Worm (Caenorhabditis elegans): ENCODE results near the gene F09E10.7.

Gene F09E10.7

ce11 chrX:1478569-1478968 lies 23.1 kb downstream of the F09E10.7 start:
- TF ChIP-seq unc-42 (tag; optimal IDR thresholded peaks at IDR 0.05) (peak; percentile 18), nhr-232 (tag; optimal IDR thresholded peaks at IDR 0.05) (no peak), C38D4.7 (GFP tag; optimal IDR thresholded peaks at IDR 0.05) (no peak), ceh-48 (tag; optimal IDR thresholded peaks at IDR 0.05) (no peak)

ce11 chrX:1477932-1478331 lies 23.7 kb downstream of the F09E10.7 start:
- peak; percentile 98 for TF ChIP-seq elt-2 (tag; optimal IDR thresholded peaks at IDR 0.05)
- TF ChIP-seq ceh-22 (tag; optimal IDR thresholded peaks at IDR 0.05), result no peak
- no peak for TF ChIP-seq ets-4 (tag; optimal IDR thresholded peaks at IDR 0.05)
- no peak for TF ChIP-seq ztf-16 (tag; optimal IDR thresholded peaks at IDR 0.05)
- no peak for TF ChIP-seq nfya-1 (tag; optimal IDR thresholded peaks at IDR 0.05)

ce11 chrX:1476005-1476404 lies 25.6 kb downstream of the F09E10.7 start:
- TF ChIP-seq ceh-14 (tag; optimal IDR thresholded peaks at IDR 0.05) (no peak), sdc-2 (tag; optimal IDR thresholded peaks at IDR 0.05) (peak; percentile 4)

- no peak for TF ChIP-seq pax-1 (tag; optimal IDR thresholded peaks at IDR 0.05)
- TF ChIP-seq unc-42 (tag; optimal IDR thresholded peaks at IDR 0.05), result no peak
- TF ChIP-seq mec-3 (tag; optimal IDR thresholded peaks at IDR 0.05; ENCODE audit: borderline replicate concordance), result no peak
- no peak for TF ChIP-seq unc-55 (GFP tag; optimal IDR thresholded peaks at IDR 0.05)
- TF ChIP-seq che-1 (tag; optimal IDR thresholded peaks at IDR 0.05), result no peak
- TF ChIP-seq syd-9 (tag; optimal IDR thresholded peaks at IDR 0.05), result no peak
- TF ChIP-seq npax-4 (tag; optimal IDR thresholded peaks at IDR 0.05), result no peak
- TF ChIP-seq nhr-232 (tag; optimal IDR thresholded peaks at IDR 0.05), result no peak
- TF ChIP-seq tbx-7 (tag; optimal IDR thresholded peaks at IDR 0.05), result no peak
- TF ChIP-seq ceh-9 (tag; optimal IDR thresholded peaks at IDR 0.05), result no peak
Measured at ce11 chrX:1473794-1474193, 27.9 kb downstream of the F09E10.7 start.

- TF ChIP-seq ceh-22 (tag; optimal IDR thresholded peaks at IDR 0.05) (no peak), rnt-1 (tag; optimal IDR thresholded peaks at IDR 0.05) (no peak), npax-4 (tag; optimal IDR thresholded peaks at IDR 0.05) (no peak), pha-4 (tag; optimal IDR thresholded peaks at IDR 0.05) (no peak), Y22D7AL.16 (tag; optimal IDR thresholded peaks at IDR 0.05) (no peak), fax-1 (tag; optimal IDR thresholded peaks at IDR 0.05) (no peak), hlh-13 (GFP tag; optimal IDR thresholded peaks at IDR 0.05) (no peak), pha-2 (tag; optimal IDR thresholded peaks at IDR 0.05) (no peak), sox-2 (GFP tag; IDR thresholded peaks at IDR 0.05) (no peak), madf-2 (tag; optimal IDR thresholded peaks at IDR 0.05) (no peak), unc-3 (GFP tag; conservative IDR thresholded peaks at IDR 0.05) (no peak), unc-3 (tag; optimal IDR thresholded peaks at IDR 0.05) (no peak), sdc-2 (tag; optimal IDR thresholded peaks at IDR 0.05) (no peak), ceh-34 (tag; optimal IDR thresholded peaks at IDR 0.05) (no peak), tbx-2 (tag; optimal IDR thresholded peaks at IDR 0.05) (no peak), nfya-1 (tag; optimal IDR thresholded peaks at IDR 0.05) (no peak), ceh-14 (tag; optimal IDR thresholded peaks at IDR 0.05) (no peak)
Measured at ce11 chrX:1472880-1473279, 28.8 kb downstream of the F09E10.7 start, which contains the start of gene D1005.5. Gene D1005.5 (minus strand): TSS chrX:1472980.

ce11 chrX:1471232-1471631 lies 30.4 kb downstream of the F09E10.7 start:
- TF ChIP-seq ceh-6 (GFP tag; optimal IDR thresholded peaks at IDR 0.05) (no peak), ceh-30 (tag; optimal IDR thresholded peaks at IDR 0.05) (no peak), fkh-6 (tag; optimal IDR thresholded peaks at IDR 0.05) (no peak), K02D7.2 (tag; optimal IDR thresholded peaks at IDR 0.05) (no peak), hlh-6 (tag; optimal IDR thresholded peaks at IDR 0.05) (no peak), syd-9 (tag; optimal IDR thresholded peaks at IDR 0.05) (no peak), ceh-18 (tag; optimal IDR thresholded peaks at IDR 0.05) (no peak), ceh-31 (tag; optimal IDR thresholded peaks at IDR 0.05) (no peak), dve-1 (tag; optimal IDR thresholded peaks at IDR 0.05) (no peak), C08G9.2 (tag; optimal IDR thresholded peaks at IDR 0.05) (no peak), ahr-1 (tag; optimal IDR thresholded peaks at IDR 0.05) (no peak), ceh-45 (GFP tag; IDR thresholded peaks at IDR 0.05) (no peak), F13H6.1 (tag; optimal IDR thresholded peaks at IDR 0.05) (no peak), ceh-22 (tag; optimal IDR thresholded peaks at IDR 0.05) (no peak), hlh-13 (GFP tag; optimal IDR thresholded peaks at IDR 0.05) (no peak), ceh-14 (tag; optimal IDR thresholded peaks at IDR 0.05) (no peak), unc-55 (GFP tag; optimal IDR thresholded peaks at IDR 0.05) (no peak), mec-3 (tag; optimal IDR thresholded peaks at IDR 0.05; ENCODE audit: borderline replicate concordance) (no peak)
